Worm (Caenorhabditis elegans): Measurements from ENCODE around the gene tre-5.

Gene tre-5

DNA sequence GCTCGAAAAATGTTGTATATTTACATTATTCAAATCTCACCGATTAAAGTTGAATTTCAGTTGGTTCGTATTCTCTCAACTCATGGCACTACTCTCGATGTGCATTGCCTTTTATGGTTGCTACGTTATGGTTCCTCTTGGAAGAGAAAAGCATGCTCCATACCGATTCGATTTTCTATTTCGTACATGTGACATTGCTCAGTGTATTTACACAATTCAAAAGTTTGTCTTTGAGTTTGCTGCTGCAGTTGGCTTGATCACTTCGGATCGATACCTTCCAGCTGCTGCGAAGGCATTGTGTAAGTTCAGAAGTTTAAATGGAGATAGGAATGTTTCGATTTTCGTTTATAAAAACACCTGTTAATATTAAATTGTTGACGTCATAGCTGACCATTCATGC, 46.9 kb downstream of the tre-5 start:
- no peak for TF ChIP-seq him-1 (tag; optimal IDR thresholded peaks at IDR 0.05)
- TF ChIP-seq W03F9.2 (tag; optimal IDR thresholded peaks at IDR 0.05) = no peak
- no peak for TF ChIP-seq dao-5 (tag; optimal IDR thresholded peaks at IDR 0.05)

DNA sequence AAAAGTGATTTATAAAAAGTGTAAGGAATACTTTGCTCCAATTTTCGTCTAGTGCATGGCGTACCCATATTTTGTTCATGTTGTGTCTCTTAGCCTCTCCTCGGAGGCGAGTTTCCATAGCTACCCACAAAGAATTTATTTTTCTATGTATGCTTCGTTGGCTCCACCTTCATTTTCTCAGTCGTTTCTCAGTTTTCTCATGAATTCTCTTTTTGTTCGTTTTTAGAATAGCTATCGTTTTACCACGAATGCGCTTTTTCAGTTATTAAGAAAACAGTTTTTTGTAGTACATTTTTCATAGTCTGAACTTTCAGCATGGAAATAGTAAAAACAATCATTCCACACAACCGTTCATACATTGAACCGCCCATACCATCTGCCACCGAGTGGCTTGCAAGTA, 48.8 kb downstream of the tre-5 start, which contains the start of gene osta-1:
Gene osta-1, plus strand, starts transcription at position 309 of the 400 bp plus-strand sequence.
- TF ChIP-seq dao-5 (tag; optimal IDR thresholded peaks at IDR 0.05) (no peak), W03F9.2 (tag; optimal IDR thresholded peaks at IDR 0.05) (no peak), him-1 (tag; optimal IDR thresholded peaks at IDR 0.05) (no peak)

ce11 chrII:4793-5192, 50.3 kb downstream of the tre-5 start:
- TF ChIP-seq dao-5 (tag; optimal IDR thresholded peaks at IDR 0.05) (no peak), W03F9.2 (tag; optimal IDR thresholded peaks at IDR 0.05) (no peak), him-1 (tag; optimal IDR thresholded peaks at IDR 0.05) (no peak)

Data from whole organism, L4/young adult.